Fruit fly (Drosophila melanogaster) whole organism, embryonic: ENCODE measurements around the gene CG2816.

Experiments used
- Blimp-1 ChIP-seq: fragments of 200-800 bp; sonication (Bioruptor generic); optimal IDR thresholded peaks from 3 replicates; lab custom pipeline; 2018; ENCODE audit warnings: missing biosample characterization, missing genetic modification characterization, mild to moderate bottlenecking, moderate library complexity, missing genetic modification reagents
- CG10267 ChIP-seq: fragments of 200-800 bp; sonication (Bioruptor generic); optimal IDR thresholded peaks from 2 replicates; lab custom pipeline; 2018; ENCODE audit warnings: missing biosample characterization, mild to moderate bottlenecking, missing genetic modification characterization, moderate library complexity
- CG10274 ChIP-seq: fragments of 200-800 bp; sonication (Bioruptor generic); optimal IDR thresholded peaks from 3 replicates; lab custom pipeline; 2017; ENCODE audit warnings: missing biosample characterization, mild to moderate bottlenecking, missing genetic modification characterization
- CG10543 ChIP-seq: fragments of 200-800 bp; sonication (Bioruptor generic); optimal IDR thresholded peaks from 3 replicates; lab custom pipeline; 2017; ENCODE audit warnings: missing biosample characterization, mild to moderate bottlenecking, missing genetic modification characterization, moderate library complexity
- CG12236 ChIP-seq: fragments of 200-800 bp; sonication (Bioruptor generic); optimal IDR thresholded peaks from 2 replicates; lab custom pipeline; 2016; ENCODE audit warnings: missing biosample characterization, missing genetic modification characterization
- CG12769 ChIP-seq: fragments of 200-800 bp; sonication (Bioruptor generic); optimal IDR thresholded peaks from 2 replicates; lab custom pipeline; 2019; ENCODE audit warnings: missing biosample characterization, mild to moderate bottlenecking, missing genetic modification characterization, moderate library complexity
- CG13775 ChIP-seq: fragments of 200-800 bp; sonication (Bioruptor generic); optimal IDR thresholded peaks from 3 replicates; lab custom pipeline; 2017; ENCODE audit warnings: missing biosample characterization, mild to moderate bottlenecking, missing genetic modification characterization
- CG17568 ChIP-seq: fragments of 200-800 bp; sonication (Bioruptor generic); optimal IDR thresholded peaks from 2 replicates; lab custom pipeline; 2018; ENCODE audit warnings: missing biosample characterization, mild to moderate bottlenecking, missing genetic modification characterization, moderate library complexity
- CG1792 ChIP-seq: fragments of 200-800 bp; sonication (Bioruptor generic); optimal IDR thresholded peaks from 2 replicates; lab custom pipeline; 2016; ENCODE audit warnings: missing biosample characterization, missing genetic modification characterization
- CG18262 ChIP-seq: fragments of 200-800 bp; optimal IDR thresholded peaks from 3 replicates; lab custom pipeline; 2019; ENCODE audit warnings: missing biosample characterization, mild to moderate bottlenecking, missing genetic modification characterization, moderate library complexity
- CG18476 ChIP-seq: fragments of 200-800 bp; sonication (Bioruptor generic); optimal IDR thresholded peaks from 2 replicates; lab custom pipeline; 2016; ENCODE audit warnings: missing biosample characterization, mild to moderate bottlenecking, missing genetic modification characterization
- CG2678 ChIP-seq: fragments of 200-800 bp; sonication (Bioruptor generic); optimal IDR thresholded peaks from 3 replicates; lab custom pipeline; 2019; ENCODE audit warnings: missing biosample characterization, mild to moderate bottlenecking, missing genetic modification characterization, moderate library complexity
- CG30403 ChIP-seq: fragments of 200-800 bp; sonication (Bioruptor generic); optimal IDR thresholded peaks from 3 replicates; lab custom pipeline; 2016; ENCODE audit warnings: missing biosample characterization, missing genetic modification characterization
- CG3163 ChIP-seq: fragments of 200-800 bp; sonication (Bioruptor generic); optimal IDR thresholded peaks from 3 replicates; lab custom pipeline; 2016; ENCODE audit warnings: missing biosample characterization, missing genetic modification characterization
- CG32772 ChIP-seq: fragments of 200-800 bp; sonication (Bioruptor generic); IDR thresholded peaks from 2 replicates; pipeline ENCODE4 v1.3.6; 2022; ENCODE audit warnings: missing biosample characterization, missing genetic modification characterization
- CG3281 ChIP-seq: fragments of 200-800 bp; sonication (Bioruptor generic); optimal IDR thresholded peaks from 3 replicates; lab custom pipeline; 2017; ENCODE audit warnings: missing biosample characterization, mild to moderate bottlenecking, missing genetic modification characterization
- CG4404 ChIP-seq: fragments of 200-800 bp; sonication (Bioruptor generic); IDR thresholded peaks from 2 replicates; pipeline ENCODE4 v1.3.6; 2022; ENCODE audit warnings: missing biosample characterization, missing genetic modification characterization
- CG5180 ChIP-seq: fragments of 200-800 bp; sonication (Bioruptor generic); optimal IDR thresholded peaks from 3 replicates; lab custom pipeline; 2017; ENCODE audit warnings: missing biosample characterization, missing genetic modification characterization, mild to moderate bottlenecking, moderate library complexity, missing genetic modification reagents
- CG7271 ChIP-seq: fragments of 200-800 bp; sonication (Bioruptor generic); optimal IDR thresholded peaks from 2 replicates; lab custom pipeline; 2018; ENCODE audit warnings: missing biosample characterization, mild to moderate bottlenecking, missing genetic modification characterization, moderate library complexity
- CG7786 ChIP-seq: fragments of 200-800 bp; sonication (Bioruptor generic); optimal IDR thresholded peaks from 2 replicates; lab custom pipeline; 2016; ENCODE audit warnings: missing biosample characterization, missing genetic modification characterization
- CG8290 ChIP-seq, 3 experiments: fragments of 200-800 bp; sonication (Bioruptor generic); optimal IDR thresholded peaks; 2 replicates each; lab custom pipeline; 2016 to 2019; ENCODE audit warnings: missing biosample characterization in 3 of 3, missing genetic modification characterization in 3 of 3, mild to moderate bottlenecking in 2 of 3, moderate library complexity in 1 of 3
- CG8944 ChIP-seq: fragments of 200-800 bp; sonication (Bioruptor generic); optimal IDR thresholded peaks from 3 replicates; lab custom pipeline; 2016; ENCODE audit warnings: missing biosample characterization, missing genetic modification characterization
- CHES-1-like ChIP-seq: fragments of 200-800 bp; sonication (Bioruptor generic); optimal IDR thresholded peaks from 2 replicates; lab custom pipeline; 2016; ENCODE audit warnings: missing biosample characterization, missing genetic modification characterization
- CTCF ChIP-seq: fragments of 200-800 bp; sonication (Bioruptor generic); optimal IDR thresholded peaks from 2 replicates; lab custom pipeline; 2017; ENCODE audit warnings: missing biosample characterization, mild to moderate bottlenecking, missing genetic modification characterization, moderate library complexity
- Dip3 ChIP-seq: fragments of 200-800 bp; sonication (Bioruptor generic); optimal IDR thresholded peaks from 3 replicates; lab custom pipeline; 2016; ENCODE audit warnings: missing biosample characterization, missing genetic modification characterization
- ERR ChIP-seq: fragments of 200-800 bp; sonication (Bioruptor generic); optimal IDR thresholded peaks from 2 replicates; lab custom pipeline; 2016; ENCODE audit warnings: missing biosample characterization, missing genetic modification characterization
- HLHmδ ChIP-seq: fragments of 200-800 bp; sonication (Bioruptor generic); optimal IDR thresholded peaks from 2 replicates; lab custom pipeline; 2018; ENCODE audit warnings: missing biosample characterization, mild to moderate bottlenecking, missing genetic modification characterization, moderate library complexity
- MTF-1 ChIP-seq: fragments of 200-800 bp; sonication (Bioruptor generic); optimal IDR thresholded peaks from 2 replicates; lab custom pipeline; 2018; ENCODE audit warnings: missing biosample characterization, mild to moderate bottlenecking, missing genetic modification characterization, borderline replicate concordance
- Myb ChIP-seq: fragments of 200-800 bp; sonication (Bioruptor generic); optimal IDR thresholded peaks from 2 replicates; lab custom pipeline; 2016; ENCODE audit warnings: missing biosample characterization, missing genetic modification characterization
- Sox102F ChIP-seq: fragments of 200-800 bp; sonication (Bioruptor generic); optimal IDR thresholded peaks from 2 replicates; lab custom pipeline; 2018; ENCODE audit warnings: missing biosample characterization, mild to moderate bottlenecking, missing genetic modification characterization, moderate library complexity
- YL-1 ChIP-seq: fragments of 200-800 bp; sonication (Bioruptor generic); optimal IDR thresholded peaks from 3 replicates; lab custom pipeline; 2017; ENCODE audit warnings: missing biosample characterization, mild to moderate bottlenecking, missing genetic modification characterization
- bab2 ChIP-seq: fragments of 200-800 bp; sonication (Bioruptor generic); optimal IDR thresholded peaks from 2 replicates; lab custom pipeline; 2016; ENCODE audit warnings: missing biosample characterization, missing genetic modification characterization
- corto ChIP-seq: fragments of 200-800 bp; sonication (Bioruptor generic); optimal IDR thresholded peaks from 2 replicates; lab custom pipeline; 2016; ENCODE audit warnings: missing biosample characterization, mild to moderate bottlenecking, missing genetic modification characterization, moderate library complexity
- crol ChIP-seq: fragments of 200-800 bp; sonication (Bioruptor generic); IDR thresholded peaks from 2 replicates; pipeline ENCODE4 v1.3.6; 2022; ENCODE audit warnings: missing biosample characterization, missing genetic modification characterization
- ewg ChIP-seq: fragments of 200-800 bp; sonication (Bioruptor generic); optimal IDR thresholded peaks from 3 replicates; lab custom pipeline; 2017; ENCODE audit warnings: mild to moderate bottlenecking, missing biosample characterization, missing genetic modification reagents, missing genetic modification characterization
- eyg ChIP-seq: fragments of 200-800 bp; sonication (Bioruptor generic); optimal IDR thresholded peaks from 3 replicates; lab custom pipeline; 2016; ENCODE audit warnings: missing biosample characterization, missing genetic modification characterization
- ftz-f1 ChIP-seq: fragments of 200-800 bp; sonication (Bioruptor generic); optimal IDR thresholded peaks from 2 replicates; lab custom pipeline; 2016; ENCODE audit warnings: missing biosample characterization, missing genetic modification characterization
- grn ChIP-seq: fragments of 200-800 bp; sonication (Bioruptor generic); optimal IDR thresholded peaks from 3 replicates; lab custom pipeline; 2017; ENCODE audit warnings: missing biosample characterization, missing genetic modification characterization
- gsb ChIP-seq: fragments of 200-800 bp; sonication (Bioruptor generic); IDR thresholded peaks from 2 replicates; pipeline ENCODE4 v1.3.6; 2022; ENCODE audit warnings: missing biosample characterization, missing genetic modification characterization
- her ChIP-seq: fragments of 200-800 bp; sonication (Bioruptor generic); optimal IDR thresholded peaks from 2 replicates; lab custom pipeline; 2016; ENCODE audit warnings: missing biosample characterization, missing genetic modification characterization
- mirr ChIP-seq: fragments of 200-800 bp; sonication (Bioruptor generic); optimal IDR thresholded peaks from 3 replicates; lab custom pipeline; 2018; ENCODE audit warnings: missing biosample characterization, mild to moderate bottlenecking, missing genetic modification characterization
- pfk ChIP-seq: fragments of 200-800 bp; sonication (Bioruptor generic); optimal IDR thresholded peaks from 2 replicates; lab custom pipeline; 2018; ENCODE audit warnings: missing biosample characterization, mild to moderate bottlenecking, missing genetic modification characterization, moderate library complexity
- pita ChIP-seq: fragments of 200-800 bp; sonication (Bioruptor generic); optimal IDR thresholded peaks from 2 replicates; lab custom pipeline; 2017; ENCODE audit warnings: missing biosample characterization, mild to moderate bottlenecking, missing genetic modification characterization
- pros ChIP-seq: fragments of 200-800 bp; sonication (Bioruptor generic); optimal IDR thresholded peaks from 3 replicates; lab custom pipeline; 2019; ENCODE audit warnings: missing biosample characterization, mild to moderate bottlenecking, missing genetic modification characterization, moderate library complexity
- sc ChIP-seq, 3 experiments: fragments of >200 bp in 2 of 3; fragments of 200-800 bp in 1 of 3; sonication (Bioruptor generic) in 1 of 3; optimal IDR thresholded peaks; 2 replicates in 2 of 3; 3 replicates in 1 of 3; lab custom pipeline; 2017; ENCODE audit warnings: mild to moderate bottlenecking in 1 of 3, missing biosample characterization in 1 of 3, missing genetic modification characterization in 1 of 3, missing genetic modification reagents in 1 of 3
- scrt ChIP-seq: fragments of 200-800 bp; sonication (Bioruptor generic); optimal IDR thresholded peaks from 2 replicates; lab custom pipeline; 2018; ENCODE audit warnings: missing biosample characterization, mild to moderate bottlenecking, missing genetic modification characterization, moderate library complexity
- sug ChIP-seq: fragments of 200-800 bp; optimal IDR thresholded peaks from 2 replicates; lab custom pipeline; 2019; ENCODE audit warnings: missing biosample characterization, mild to moderate bottlenecking, missing genetic modification characterization, moderate library complexity
- tio ChIP-seq: fragments of 200-800 bp; sonication (Bioruptor generic); optimal IDR thresholded peaks from 2 replicates; lab custom pipeline; 2017; ENCODE audit warnings: missing biosample characterization, missing genetic modification characterization, inconsistent platforms
- tx ChIP-seq: fragments of 200-800 bp; sonication (Bioruptor generic); optimal IDR thresholded peaks from 2 replicates; lab custom pipeline; 2016; ENCODE audit warnings: missing biosample characterization, missing genetic modification characterization
- vfl ChIP-seq: fragments of 200-800 bp; sonication (Bioruptor generic); optimal IDR thresholded peaks from 2 replicates; lab custom pipeline; 2016; ENCODE audit warnings: missing biosample characterization, missing genetic modification characterization

The CG2816 gene

DNA sequence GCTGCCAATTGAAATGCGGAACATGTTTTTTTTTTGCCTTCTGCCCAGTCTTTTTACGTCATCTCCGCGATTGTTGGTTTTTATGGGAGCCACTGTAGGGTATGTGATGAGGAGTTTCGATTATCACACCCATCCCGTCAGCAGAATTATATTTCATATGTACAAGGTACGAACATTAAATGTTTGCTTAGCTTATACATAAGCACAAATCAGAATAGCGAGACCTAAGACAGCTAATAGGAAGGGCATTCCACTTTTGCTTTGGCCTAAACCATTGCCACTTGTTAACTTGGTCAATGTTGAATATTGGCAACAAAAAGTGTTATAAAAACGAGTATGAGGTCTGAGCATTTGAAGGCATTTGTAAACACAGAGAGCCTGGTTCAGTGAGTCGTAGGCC, at the start of gene CG2816 (continued):
- TF ChIP-seq CG3163 (GFP tag; lab: Kevin White, UChicago) (peak; percentile 9), Myb (peak; percentile 72), MTF-1 (GFP tag; lab: Kevin White, UChicago) (no peak), corto (GFP tag; lab: Kevin White, UChicago) (peak; percentile 34), bab2 (GFP tag; lab: Kevin White, UChicago) (peak; percentile 0), Sox102F (peak; percentile 23), Blimp-1 (GFP tag; lab: Kevin White, UChicago) (no peak), Dip3 (GFP tag; lab: Kevin White, UChicago) (peak; percentile 83), vfl (GFP tag; lab: Kevin White, UChicago) (peak; percentile 89), CG30403 (GFP tag; lab: Kevin White, UChicago) (peak; percentile 80), scrt (GFP tag; lab: Kevin White, UChicago) (peak; percentile 28), CG3281 (GFP tag; lab: Kevin White, UChicago) (peak; percentile 55), crol (no peak), sug (tag; lab: Kevin White, UChicago) (peak; percentile 59), pita (GFP tag; lab: Kevin White, UChicago) (no peak), CG32772 (GFP tag; lab: Robert Waterston, UW) (peak; percentile 45; the same call in 1 of the 2 replicates), CG18476 (GFP tag; lab: Kevin White, UChicago) (no peak), CG10267 (peak; percentile 19), CG5180 (GFP tag; lab: Kevin White, UChicago) (no peak), CG17568 (GFP tag; lab: Kevin White, UChicago) (no peak), mirr (GFP tag; lab: Kevin White, UChicago) (no peak), CG1792 (GFP tag; lab: Kevin White, UChicago) (no peak), YL-1 (GFP tag; lab: Kevin White, UChicago) (no peak), grn (GFP tag; lab: Kevin White, UChicago) (no peak), CG4404 (GFP tag; lab: Robert Waterston, UW) (no peak), sc (optimal IDR thresholded peaks at IDR 0.05; lab: Kevin White, UChicago) (no peak), sc (GFP tag; optimal IDR thresholded peaks at IDR 0.05; lab: Kevin White, UChicago) (no peak), HLHmδ (GFP tag; lab: Kevin White, UChicago) (no peak), CTCF (GFP tag; lab: Kevin White, UChicago) (no peak), ewg (GFP tag; lab: Kevin White, UChicago) (no peak), CHES-1-like (GFP tag; lab: Kevin White, UChicago) (peak; percentile 79), gsb (GFP tag; lab: Robert Waterston, UW) (0 out of 2 replicates have a peak, but pooled peaks have one; percentile 17), CG8290 (GFP tag; optimal IDR thresholded peaks at IDR 0.05; lab: Kevin White, UChicago) (no peak), CG8290 (tag; optimal IDR thresholded peaks at IDR 0.05; lab: Kevin White, UChicago) (peak in 1 of 2 experiments; percentile 83), CG8944 (GFP tag; lab: Kevin White, UChicago) (peak; percentile 58), tio (GFP tag; lab: Kevin White, UChicago) (peak; percentile 36), CG13775 (GFP tag; lab: Kevin White, UChicago) (peak; percentile 26), CG2678 (tag; lab: Kevin White, UChicago) (peak; percentile 66), CG12769 (tag; lab: Kevin White, UChicago) (peak; percentile 95), eyg (no peak), CG7786 (GFP tag; lab: Kevin White, UChicago) (peak; percentile 89), CG18262 (tag; lab: Kevin White, UChicago) (no peak), pfk (no peak), ERR (no peak), CG10543 (GFP tag; lab: Kevin White, UChicago) (peak; percentile 69), ftz-f1 (peak; percentile 35), CG7271 (no peak), her (GFP tag; lab: Kevin White, UChicago) (peak; percentile 84), CG12236 (GFP tag; lab: Kevin White, UChicago) (no peak), CG10274 (peak; percentile 88), tx (peak; percentile 37), pros (GFP tag; lab: Kevin White, UChicago) (no peak)
